Worm (Caenorhabditis elegans) whole organism, L3 larva: ENCODE results near the gene rpt-3.

Experiments used
- lin-15B ChIP-seq: fragments of 150-350 bp; optimal IDR thresholded peaks from 2 replicates; lab custom pipeline; 2014; ENCODE audit warnings: missing biosample characterization, missing genetic modification characterization
- nhr-12 ChIP-seq: fragments of 150-350 bp; optimal IDR thresholded peaks from 2 replicates; lab custom pipeline; 2014; ENCODE audit warnings: missing biosample characterization, missing genetic modification characterization
- unc-62 ChIP-seq: fragments of 150-350 bp; sonication (generic microtip); optimal IDR thresholded peaks from 4 replicates; lab custom pipeline; 2014; ENCODE audit warnings: missing biosample characterization, missing genetic modification reagents, missing genetic modification characterization

- TF ChIP-seq unc-62 (GFP tag; lab: Kevin White, UChicago) (no peak), nhr-12 (tag; lab: Kevin White, UChicago) (no peak), lin-15B (tag; lab: Kevin White, UChicago) (no peak)
Observed at ce11 chrIII:6452683-6453082, 36.9 kb upstream of the rpt-3 start.
